Fruit fly (Drosophila melanogaster) whole organism, embryonic: Measurements from ENCODE around the gene CG43815.

Experiments
- Atf6 ChIP-seq: fragments of 200-800 bp; sonication (Bioruptor generic); IDR thresholded peaks from 2 replicates; pipeline ENCODE4 v1.3.6; 2022; ENCODE audit warnings: missing biosample characterization, missing genetic modification characterization
- CG11723 ChIP-seq: fragments of 200-800 bp; sonication (Bioruptor generic); optimal IDR thresholded peaks from 2 replicates; lab custom pipeline; 2017; ENCODE audit warnings: missing biosample characterization, mild to moderate bottlenecking, missing genetic modification characterization
- CG17359 ChIP-seq: fragments of 200-800 bp; sonication (Bioruptor generic); optimal IDR thresholded peaks from 3 replicates; lab custom pipeline; 2018; ENCODE audit warnings: missing biosample characterization, mild to moderate bottlenecking, missing genetic modification characterization, moderate library complexity
- CG2875 ChIP-seq: fragments of 200-800 bp; sonication (Bioruptor generic); optimal IDR thresholded peaks from 2 replicates; lab custom pipeline; 2017; ENCODE audit warnings: missing biosample characterization, mild to moderate bottlenecking, missing genetic modification characterization, missing genetic modification reagents
- CG34422 ChIP-seq: fragments of 200-800 bp; sonication (Bioruptor generic); IDR thresholded peaks from 3 replicates; pipeline ENCODE4 v1.3.6; 2022; ENCODE audit warnings: missing biosample characterization, missing genetic modification characterization
- gce ChIP-seq: fragments of 200-800 bp; sonication (Bioruptor generic); IDR thresholded peaks from 3 replicates; pipeline ENCODE4 v1.3.6; 2022; ENCODE audit warnings: missing biosample characterization, missing genetic modification characterization
- grau ChIP-seq: fragments of 200-800 bp; optimal IDR thresholded peaks from 3 replicates; lab custom pipeline; 2019; ENCODE audit warnings: missing biosample characterization, mild to moderate bottlenecking, missing genetic modification characterization, moderate library complexity
- slp2 ChIP-seq: fragments of 200-800 bp; sonication (Bioruptor generic); optimal IDR thresholded peaks from 2 replicates; lab custom pipeline; 2016; ENCODE audit warnings: missing biosample characterization, missing genetic modification characterization

- TF ChIP-seq gce = no peak
- TF ChIP-seq CG11723 = no peak
- TF ChIP-seq Atf6 = no peak
- TF ChIP-seq grau (tag; lab: Kevin White, UChicago) = no peak
- no peak for TF ChIP-seq CG17359 (tag; lab: Kevin White, UChicago)
- TF ChIP-seq CG2875 (GFP tag; lab: Kevin White, UChicago) = no peak
- TF ChIP-seq slp2 = no peak
- no peak for TF ChIP-seq CG34422 (GFP tag; lab: Robert Waterston, UW)
Observed at dm6 chr2L:3539412-3539743, 36.6 kb upstream of the CG43815 start.
